Fruit fly (Drosophila melanogaster): ENCODE results near the gene for.

DNA sequence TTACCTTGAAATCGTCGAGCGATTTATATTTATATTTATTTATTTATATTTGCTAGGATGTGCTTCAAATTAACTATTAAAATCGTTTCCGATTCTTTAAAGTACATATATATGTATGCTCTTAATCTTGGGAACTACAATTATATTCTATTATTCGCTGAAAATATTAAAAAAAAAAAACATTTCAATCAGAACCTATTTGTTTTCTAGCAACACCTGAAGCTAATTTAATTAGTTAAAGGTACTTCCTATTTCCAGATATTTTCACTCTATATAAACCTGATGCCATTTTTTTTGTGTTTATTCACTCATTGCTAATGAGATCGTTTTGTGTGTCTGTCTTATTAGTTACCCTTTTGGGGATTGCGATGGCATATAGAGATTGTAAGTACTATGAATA is 44.2 kb upstream of the for start, which contains the start of gene CG42467:
- no peak for TF ChIP-seq psq (optimal IDR thresholded peaks at IDR 0.05)
- no peak for TF ChIP-seq CG8478 (optimal IDR thresholded peaks at IDR 0.05)

All from whole organism.